3 fruit fly cellular contexts compared by ENCODE assay signal in genomic region chr2L:6553041-6553796, dm6.
TF ChIP-seq lines count a peak whose summit lies in the region.

No protein-coding gene starts in this region.

- TF ChIP-seq CTCF in whole organism, embryonic (GFP tag; optimal IDR thresholded peaks at IDR 0.05; lab: Kevin White, UChicago): no peak

TF ChIP-seq in whole organism, embryonic, 481 proteins besides CTCF, POLR2A, EP300 and RAD21 (continues in another document):
- peak; percentile 20; the same call in 1 of the 2 replicates for TF ChIP-seq CG6689 (GFP tag; IDR thresholded peaks at IDR 0.05; lab: Robert Waterston, UW)
- TF ChIP-seq CG12391 (tag; optimal IDR thresholded peaks at IDR 0.05; lab: Kevin White, UChicago): peak; percentile 6
- TF ChIP-seq z (GFP tag; IDR thresholded peaks at IDR 0.05; lab: Robert Waterston, UW): no peak
- peak in 1 of 2 experiments; percentile 11 for TF ChIP-seq Hr51 (GFP tag; optimal IDR thresholded peaks at IDR 0.05; lab: Kevin White, UChicago)
- no peak for TF ChIP-seq gsb (GFP tag; IDR thresholded peaks at IDR 0.05; lab: Robert Waterston, UW)
- TF ChIP-seq cad (GFP tag; optimal IDR thresholded peaks at IDR 0.05; lab: Kevin White, UChicago): no peak
- no peak for TF ChIP-seq ATbp (GFP tag; optimal IDR thresholded peaks at IDR 0.05; lab: Kevin White, UChicago)
- peak; percentile 10 for TF ChIP-seq ftz-f1 (GFP tag; optimal IDR thresholded peaks at IDR 0.05; lab: Kevin White, UChicago)
- peak; percentile 3 for TF ChIP-seq Chrac-16 (GFP tag; optimal IDR thresholded peaks at IDR 0.05; lab: Kevin White, UChicago)
- no peak for TF ChIP-seq Hand (GFP tag; optimal IDR thresholded peaks at IDR 0.05; lab: Kevin White, UChicago)
- no peak for TF ChIP-seq CG2129 (GFP tag; IDR thresholded peaks at IDR 0.05; lab: Robert Waterston, UW; ENCODE audit: partially characterized antibody)
- TF ChIP-seq CG10979 (tag; optimal IDR thresholded peaks at IDR 0.05; lab: Kevin White, UChicago): peak; percentile 25
- peak; percentile 25 for TF ChIP-seq CG8388 (GFP tag; optimal IDR thresholded peaks at IDR 0.05; lab: Kevin White, UChicago)
- TF ChIP-seq Hr78 (GFP tag; optimal IDR thresholded peaks at IDR 0.05; lab: Kevin White, UChicago): peak in 1 of 2 experiments; percentile 68
- no peak for TF ChIP-seq tx (GFP tag; optimal IDR thresholded peaks at IDR 0.05; lab: Kevin White, UChicago)
- 0 out of 2 replicates have a peak, but pooled peaks have one; percentile 8 for TF ChIP-seq seq (GFP tag; IDR thresholded peaks at IDR 0.05; lab: Robert Waterston, UW)
- TF ChIP-seq ken (GFP tag; IDR thresholded peaks at IDR 0.05; lab: Robert Waterston, UW): peak; percentile 42; the same call in 1 of the 3 replicates
- no peak for TF ChIP-seq bigmax (GFP tag; optimal IDR thresholded peaks at IDR 0.05; lab: Kevin White, UChicago)
- TF ChIP-seq sim (GFP tag; IDR thresholded peaks at IDR 0.05; lab: Robert Waterston, UW): no peak
- TF ChIP-seq CG10267 (tag; optimal IDR thresholded peaks at IDR 0.05; lab: Kevin White, UChicago): peak; percentile 2
- TF ChIP-seq pros (GFP tag; optimal IDR thresholded peaks at IDR 0.05; lab: Kevin White, UChicago): peak; percentile 31
- no peak for TF ChIP-seq Bdp1 (GFP tag; optimal IDR thresholded peaks at IDR 0.05; lab: Kevin White, UChicago)
- no peak for TF ChIP-seq Dip2 (GFP tag; IDR thresholded peaks at IDR 0.05; lab: Robert Waterston, UW)
- peak in 1 of 2 experiments; percentile 34 for TF ChIP-seq Pdp1 (GFP tag; optimal IDR thresholded peaks at IDR 0.05; lab: Kevin White, UChicago)
- peak; percentile 23 for TF ChIP-seq Med (GFP tag; lab: Kevin White, UChicago)
- no peak for TF ChIP-seq CG9817 (tag; optimal IDR thresholded peaks at IDR 0.05; lab: Kevin White, UChicago)
- peak; percentile 1 for TF ChIP-seq jing (GFP tag; optimal IDR thresholded peaks at IDR 0.05; lab: Kevin White, UChicago)
- no peak for TF ChIP-seq ci (GFP tag; IDR thresholded peaks at IDR 0.05; lab: Robert Waterston, UW)
- TF ChIP-seq jumu (GFP tag; optimal IDR thresholded peaks at IDR 0.05; lab: Kevin White, UChicago): peak; percentile 22
- no peak for TF ChIP-seq CG7928 (GFP tag; optimal IDR thresholded peaks at IDR 0.05; lab: Kevin White, UChicago)

TF ChIP-seq in whole organism, prepupa, 60 proteins besides CTCF, POLR2A, EP300 and RAD21:
- TF ChIP-seq svp (GFP tag; lab: Kevin White, UChicago) (peak; percentile 94), dac (GFP tag; optimal IDR thresholded peaks at IDR 0.05; lab: Kevin White, UChicago) (no peak), Eip78C (GFP tag; lab: Kevin White, UChicago) (peak; percentile 48), esn (GFP tag; optimal IDR thresholded peaks at IDR 0.05; lab: Kevin White, UChicago) (peak; percentile 17), CG6792 (GFP tag; optimal IDR thresholded peaks at IDR 0.05; lab: Kevin White, UChicago) (no peak), acj6 (GFP tag; optimal IDR thresholded peaks at IDR 0.05; lab: Kevin White, UChicago) (no peak), CG10669 (GFP tag; optimal IDR thresholded peaks at IDR 0.05; lab: Kevin White, UChicago) (peak; percentile 4), Hr4 (GFP tag; optimal IDR thresholded peaks at IDR 0.05; lab: Kevin White, UChicago) (no peak), pdm3 (GFP tag; optimal IDR thresholded peaks at IDR 0.05; lab: Kevin White, UChicago) (peak; percentile 20), net (GFP tag; optimal IDR thresholded peaks at IDR 0.05; lab: Kevin White, UChicago) (no peak), CG8632 (GFP tag; optimal IDR thresholded peaks at IDR 0.05; lab: Kevin White, UChicago) (no peak), Eip75B (GFP tag; optimal IDR thresholded peaks at IDR 0.05; lab: Kevin White, UChicago) (peak; percentile 10), CG10631 (GFP tag; optimal IDR thresholded peaks at IDR 0.05; lab: Kevin White, UChicago) (no peak), Sox14 (GFP tag; optimal IDR thresholded peaks at IDR 0.05; lab: Kevin White, UChicago) (peak; percentile 46), CG1621 (tag; optimal IDR thresholded peaks at IDR 0.05; lab: Kevin White, UChicago) (no peak), CG6276 (GFP tag; optimal IDR thresholded peaks at IDR 0.05; lab: Kevin White, UChicago) (no peak), ss (GFP tag; optimal IDR thresholded peaks at IDR 0.05; lab: Kevin White, UChicago) (peak in 1 of 2 experiments; percentile 55), CG6808 (GFP tag; optimal IDR thresholded peaks at IDR 0.05; lab: Kevin White, UChicago) (peak; percentile 23), dsx (GFP tag; optimal IDR thresholded peaks at IDR 0.05; lab: Kevin White, UChicago; ENCODE audit: poor library complexity, severe bottlenecking) (peak; percentile 5), Ets96B (tag; optimal IDR thresholded peaks at IDR 0.05; lab: Kevin White, UChicago) (no peak), Met (GFP tag; optimal IDR thresholded peaks at IDR 0.05; lab: Kevin White, UChicago) (peak; percentile 26), Smox (GFP tag; optimal IDR thresholded peaks at IDR 0.05; lab: Kevin White, UChicago) (no peak)
TF ChIP-seq in whole organism, prepupa: peak in this region for 11.

TF ChIP-seq in whole organism, pupa, 21 proteins besides CTCF, POLR2A, EP300 and RAD21:
- peak; percentile 99 for TF ChIP-seq EcR (GFP tag; optimal IDR thresholded peaks at IDR 0.05; lab: Kevin White, UChicago)
- no peak for TF ChIP-seq CG12605 (GFP tag; IDR thresholded peaks at IDR 0.05; lab: Robert Waterston, UW)
- TF ChIP-seq Snoo (tag; optimal IDR thresholded peaks at IDR 0.05; lab: Kevin White, UChicago): peak; percentile 1
- TF ChIP-seq CG8159 (tag; optimal IDR thresholded peaks at IDR 0.05; lab: Kevin White, UChicago): peak; percentile 46
- TF ChIP-seq gl (tag; optimal IDR thresholded peaks at IDR 0.05; lab: Kevin White, UChicago): peak; percentile 16
- no peak for TF ChIP-seq CG14655 (GFP tag; optimal IDR thresholded peaks at IDR 0.05; lab: Kevin White, UChicago)
- peak; percentile 18 for TF ChIP-seq CG9948 (tag; optimal IDR thresholded peaks at IDR 0.05; lab: Kevin White, UChicago)
- TF ChIP-seq CG34367 (tag; optimal IDR thresholded peaks at IDR 0.05; lab: Kevin White, UChicago): no peak
- TF ChIP-seq CG4496 (GFP tag; IDR thresholded peaks at IDR 0.05; lab: Robert Waterston, UW): no peak
- no peak for TF ChIP-seq CG17806 (tag; optimal IDR thresholded peaks at IDR 0.05; lab: Kevin White, UChicago)
- TF ChIP-seq fd96Ca (GFP tag; IDR thresholded peaks at IDR 0.05; lab: Robert Waterston, UW): no peak
- TF ChIP-seq CG13204 (GFP tag; optimal IDR thresholded peaks at IDR 0.05; lab: Kevin White, UChicago): peak; percentile 54
- TF ChIP-seq CG10348 (GFP tag; IDR thresholded peaks at IDR 0.05; lab: Robert Waterston, UW): no peak
- TF ChIP-seq CG8301 (tag; optimal IDR thresholded peaks at IDR 0.05; lab: Kevin White, UChicago): no peak
- no peak for TF ChIP-seq rn (GFP tag; IDR thresholded peaks at IDR 0.05; lab: Robert Waterston, UW)
- no peak for TF ChIP-seq Pif1A (GFP tag; optimal IDR thresholded peaks at IDR 0.05; lab: Kevin White, UChicago)
- peak; percentile 41 for TF ChIP-seq CG15710 (tag; optimal IDR thresholded peaks at IDR 0.05; lab: Kevin White, UChicago)
- no peak for TF ChIP-seq Ets98B (GFP tag; IDR thresholded peaks at IDR 0.05; lab: Robert Waterston, UW)
- TF ChIP-seq D1 (tag; optimal IDR thresholded peaks at IDR 0.05; lab: Kevin White, UChicago): no peak
- no peak for TF ChIP-seq CG32121 (GFP tag; IDR thresholded peaks at IDR 0.05; lab: Robert Waterston, UW)
- TF ChIP-seq Pif1B (GFP tag; optimal IDR thresholded peaks at IDR 0.05; lab: Kevin White, UChicago): no peak

Comparison
In these comparisons a context has a peak if more than half of its experiments do, and no peak if none do; other contexts are left out.
1. Of the 7 proteins assayed by ChIP-seq in both whole organism, embryonic and whole organism, prepupa: peak only in whole organism, embryonic: Sox102F; only in whole organism, prepupa: none; in both: none; in neither: 6.